Worm (Caenorhabditis elegans): ENCODE data around the gene Y45G12B.3.

ce11 chrV:2639506-2639905 is 56.5 kb downstream of the Y45G12B.3 start:
- TF ChIP-seq elt-2 (tag; optimal IDR thresholded peaks at IDR 0.05) (no peak), ces-1 (GFP tag; optimal IDR thresholded peaks at IDR 0.05) (no peak), aha-1 (tag; optimal IDR thresholded peaks at IDR 0.05) (no peak), pqm-1 (tag; optimal IDR thresholded peaks at IDR 0.05) (no peak), lsy-2 (tag; optimal IDR thresholded peaks at IDR 0.05) (no peak), nhr-77 (tag; optimal IDR thresholded peaks at IDR 0.05) (no peak), tbx-2 (tag; optimal IDR thresholded peaks at IDR 0.05) (no peak), lin-15B (tag; optimal IDR thresholded peaks at IDR 0.05) (no peak)
